Fruit fly (Drosophila melanogaster) S2 (cell line): Measurements from ENCODE around the gene Rcd-1.
A peak's percentile ranks its signal among the peaks of the same experiment; 100 is the strongest.

Experiments
- CG8478 ChIP-seq: fragments of >200 bp; optimal IDR thresholded peaks from 2 replicates; lab custom pipeline; 2018
- CTCF ChIP-seq, 2 experiments: fragments of >200 bp; optimal IDR thresholded peaks; 2 replicates each; lab custom pipeline; 2018

DNA sequence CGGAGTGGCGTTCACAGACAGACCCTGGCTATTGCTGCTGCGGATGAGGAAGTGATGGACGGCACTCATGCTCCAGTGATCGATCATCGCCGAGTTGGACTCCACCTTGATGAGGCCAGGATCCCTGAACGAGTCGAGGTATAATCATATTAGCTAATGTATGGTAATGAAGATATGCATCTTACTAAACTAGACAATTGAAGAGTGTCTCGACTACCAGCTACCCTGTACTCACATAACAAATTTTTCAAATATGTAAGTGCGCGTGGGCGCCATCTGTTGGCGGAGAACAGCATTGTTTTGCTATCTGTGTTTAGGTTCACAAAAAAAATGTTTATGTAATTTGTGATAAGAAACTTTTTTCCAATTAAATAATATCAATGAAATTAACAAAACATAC, 40.6 kb downstream of the Rcd-1 start:
- TF ChIP-seq CTCF (optimal IDR thresholded peaks at IDR 0.05; lab: Kevin White, UChicago) (peak; percentile 48 to 65), CG8478 (lab: Kevin White, UChicago) (no peak)
